Worm (Caenorhabditis elegans) whole organism, mixed stage, embryonic: ENCODE results near the gene ZC239.22.

Source experiments
- ceh-83 ChIP-seq: fragments of 200-800 bp; sonication (Bioruptor generic); optimal IDR thresholded peaks from 2 replicates; lab custom pipeline; 2018; ENCODE audit warnings: mild to moderate bottlenecking, missing genetic modification characterization, missing compliant biosample characterization
- ces-1 ChIP-seq: fragments of 150-350 bp; optimal IDR thresholded peaks from 2 replicates; lab custom pipeline; 2014; ENCODE audit warnings: missing biosample characterization, missing genetic modification reagents, missing genetic modification characterization
- elt-3 ChIP-seq: fragments of 150-350 bp; optimal IDR thresholded peaks from 2 replicates; lab custom pipeline; 2014; ENCODE audit warnings: missing biosample characterization, missing genetic modification characterization
- lsy-2 ChIP-seq: fragments of 150-350 bp; optimal IDR thresholded peaks from 2 replicates; lab custom pipeline; 2014; ENCODE audit warnings: missing biosample characterization, missing genetic modification characterization
- unc-62 ChIP-seq: fragments of 150-350 bp; optimal IDR thresholded peaks from 2 replicates; lab custom pipeline; 2014; ENCODE audit warnings: missing biosample characterization, missing genetic modification reagents, missing genetic modification characterization

DNA sequence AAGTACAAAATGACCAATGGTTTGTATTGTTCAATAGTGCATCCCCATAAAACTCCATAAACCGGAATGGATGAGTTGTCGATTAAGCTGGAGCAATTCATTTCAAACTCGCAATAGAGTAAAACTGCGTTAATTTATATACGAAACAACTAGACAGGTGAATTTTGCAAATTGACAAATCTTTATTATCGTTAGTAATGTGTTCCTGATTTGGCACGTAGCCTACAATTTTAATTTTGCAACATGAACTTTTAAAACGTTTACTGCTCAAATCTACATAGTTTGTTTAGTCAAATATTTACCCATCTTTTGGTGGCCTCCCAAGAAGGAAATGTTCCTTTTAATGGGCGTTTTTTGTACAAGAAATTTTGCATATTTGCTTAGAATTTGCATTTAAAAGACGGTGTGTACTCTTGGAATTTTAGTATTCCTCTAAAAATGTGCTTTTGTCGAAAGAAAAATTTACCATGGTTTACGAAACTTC lies 16.5 kb upstream of the ZC239.22 start, which contains the start of the genes srz-67 and C17F4.11:
- TF ChIP-seq ceh-83 (GFP tag; lab: Kevin White, UChicago) (no peak), unc-62 (no peak), ces-1 (GFP tag; lab: Kevin White, UChicago) (no peak), lsy-2 (tag; lab: Kevin White, UChicago) (no peak), elt-3 (tag; lab: Kevin White, UChicago) (no peak)
